Worm (Caenorhabditis elegans) whole organism, L3 larva: ENCODE data around the gene Y57E12B.11.

Experiments
- R02D3.7 ChIP-seq: fragments of 150-350 bp; optimal IDR thresholded peaks from 2 replicates; lab custom pipeline; 2014; ENCODE audit warnings: missing biosample characterization, missing genetic modification characterization
- aly-2 ChIP-seq: fragments of 150-350 bp; optimal IDR thresholded peaks from 2 replicates; lab custom pipeline; 2014; ENCODE audit warnings: missing biosample characterization, missing genetic modification characterization
- ceh-16 ChIP-seq: sonication (generic microtip); optimal IDR thresholded peaks from 2 replicates; lab custom pipeline; 2017; ENCODE audit warnings: missing biosample characterization, missing genetic modification characterization
- ceh-28 ChIP-seq: fragments of 150-350 bp; optimal IDR thresholded peaks from 2 replicates; lab custom pipeline; 2014; ENCODE audit warnings: missing biosample characterization, missing genetic modification reagents, missing genetic modification characterization
- ceh-82 ChIP-seq: fragments of 150-350 bp; optimal IDR thresholded peaks from 2 replicates; lab custom pipeline; 2014; ENCODE audit warnings: missing biosample characterization, missing genetic modification characterization
- ceh-9 ChIP-seq: sonication (generic microtip); optimal IDR thresholded peaks from 2 replicates; lab custom pipeline; 2018; ENCODE audit warnings: missing biosample characterization, missing genetic modification characterization
- daf-12 ChIP-seq: fragments of 150-350 bp; optimal IDR thresholded peaks from 2 replicates; lab custom pipeline; 2014; ENCODE audit warnings: missing biosample characterization, missing genetic modification reagents, missing genetic modification characterization
- egl-27 ChIP-seq: sonication (generic microtip); optimal IDR thresholded peaks from 4 replicates; lab custom pipeline; 2017; ENCODE audit warnings: missing biosample characterization, missing genetic modification reagents, missing genetic modification characterization
- egl-5 ChIP-seq: fragments of 150-350 bp; optimal IDR thresholded peaks from 2 replicates; lab custom pipeline; 2017; ENCODE audit warnings: missing biosample characterization, missing genetic modification reagents, missing genetic modification characterization, inconsistent platforms
- elt-1 ChIP-seq: fragments of 150-350 bp; optimal IDR thresholded peaks from 2 replicates; lab custom pipeline; 2014; ENCODE audit warnings: missing biosample characterization, missing genetic modification characterization
- elt-2 ChIP-seq: sonication (generic microtip); optimal IDR thresholded peaks from 2 replicates; lab custom pipeline; 2016; ENCODE audit warnings: missing genetic modification reagents, mild to moderate bottlenecking, missing genetic modification characterization, missing compliant biosample characterization
- elt-3 ChIP-seq, 3 experiments: fragments of 150-350 bp in 1 of 3; sonication (generic microtip) in 2 of 3; optimal IDR thresholded peaks; 2 replicates in 2 of 3; 4 replicates in 1 of 3; lab custom pipeline; 2014 to 2017; ENCODE audit warnings: missing biosample characterization in 3 of 3, missing genetic modification characterization in 3 of 3
- eor-1 ChIP-seq, 2 experiments: fragments of 150-350 bp; optimal IDR thresholded peaks; 2 replicates each; lab custom pipeline; 2014 to 2018; ENCODE audit warnings: missing biosample characterization in 2 of 2, missing genetic modification characterization in 2 of 2
- fkh-10 ChIP-seq: sonication (generic microtip); optimal IDR thresholded peaks from 2 replicates; lab custom pipeline; 2017; ENCODE audit warnings: missing biosample characterization, missing genetic modification reagents, missing genetic modification characterization
- fkh-2 ChIP-seq: fragments of 150-350 bp; optimal IDR thresholded peaks from 2 replicates; lab custom pipeline; 2014; ENCODE audit warnings: missing biosample characterization, missing genetic modification reagents, missing genetic modification characterization
- hmg-11 ChIP-seq: sonication (generic microtip); optimal IDR thresholded peaks from 2 replicates; lab custom pipeline; 2016; ENCODE audit warnings: missing genetic modification characterization, missing compliant biosample characterization
- jun-1 ChIP-seq: fragments of 150-350 bp; optimal IDR thresholded peaks from 2 replicates; lab custom pipeline; 2014; ENCODE audit warnings: missing biosample characterization, missing genetic modification reagents, missing genetic modification characterization
- lin-15B ChIP-seq: fragments of 150-350 bp; optimal IDR thresholded peaks from 2 replicates; lab custom pipeline; 2014; ENCODE audit warnings: missing biosample characterization, missing genetic modification characterization
- lin-39 ChIP-seq: fragments of 150-350 bp; optimal IDR thresholded peaks from 2 replicates; lab custom pipeline; 2018; ENCODE audit warnings: missing biosample characterization, missing genetic modification reagents, missing genetic modification characterization
- lsy-12 ChIP-seq: sonication (generic microtip); optimal IDR thresholded peaks from 2 replicates; lab custom pipeline; 2016; ENCODE audit warnings: mild to moderate bottlenecking, missing genetic modification characterization, missing compliant biosample characterization
- mml-1 ChIP-seq: fragments of 150-350 bp; sonication (generic microtip); optimal IDR thresholded peaks from 3 replicates; lab custom pipeline; 2014; ENCODE audit warnings: missing biosample characterization, missing genetic modification characterization
- nfya-1 ChIP-seq: sonication (generic microtip); optimal IDR thresholded peaks from 2 replicates; lab custom pipeline; 2017; ENCODE audit warnings: missing genetic modification characterization, mild to moderate bottlenecking, missing compliant biosample characterization, antibody characterized with exemption, moderate library complexity; ENCODE audit not compliant: insufficient read depth
- nhr-11 ChIP-seq: fragments of 150-350 bp; optimal IDR thresholded peaks from 2 replicates; lab custom pipeline; 2014; ENCODE audit warnings: missing biosample characterization, missing genetic modification characterization
- nhr-12 ChIP-seq: fragments of 150-350 bp; optimal IDR thresholded peaks from 2 replicates; lab custom pipeline; 2014; ENCODE audit warnings: missing biosample characterization, missing genetic modification characterization
- nhr-23 ChIP-seq: fragments of 150-350 bp; optimal IDR thresholded peaks from 2 replicates; lab custom pipeline; 2014; ENCODE audit warnings: missing biosample characterization, missing genetic modification reagents, missing genetic modification characterization
- nhr-237 ChIP-seq: fragments of 150-350 bp; optimal IDR thresholded peaks from 2 replicates; lab custom pipeline; 2014; ENCODE audit warnings: missing biosample characterization, missing genetic modification characterization
- nhr-25 ChIP-seq: sonication (generic microtip); optimal IDR thresholded peaks from 2 replicates; lab custom pipeline; 2017; ENCODE audit warnings: missing biosample characterization, missing genetic modification characterization
- nhr-28 ChIP-seq: fragments of 150-350 bp; optimal IDR thresholded peaks from 2 replicates; lab custom pipeline; 2014; ENCODE audit warnings: missing biosample characterization, missing genetic modification characterization
- nhr-43 ChIP-seq: sonication (generic microtip); optimal IDR thresholded peaks from 2 replicates; lab custom pipeline; 2016; ENCODE audit warnings: mild to moderate bottlenecking, missing genetic modification characterization, missing compliant biosample characterization; ENCODE audit not compliant: poor library complexity, severe bottlenecking
- nhr-67 ChIP-seq: fragments of 150-350 bp; optimal IDR thresholded peaks from 2 replicates; lab custom pipeline; 2014; ENCODE audit warnings: missing biosample characterization, missing genetic modification characterization
- nhr-76 ChIP-seq: fragments of 150-350 bp; sonication (generic microtip); optimal IDR thresholded peaks from 5 replicates; lab custom pipeline; 2014; ENCODE audit warnings: missing biosample characterization, missing genetic modification characterization
- nhr-77 ChIP-seq: fragments of 150-350 bp; optimal IDR thresholded peaks from 2 replicates; lab custom pipeline; 2014; ENCODE audit warnings: missing biosample characterization, missing genetic modification characterization
- pha-4 ChIP-seq: fragments of 150-350 bp; optimal IDR thresholded peaks from 2 replicates; lab custom pipeline; 2014; ENCODE audit warnings: missing biosample characterization, missing genetic modification reagents, missing genetic modification characterization
- pqm-1 ChIP-seq: fragments of 150-350 bp; optimal IDR thresholded peaks from 2 replicates; lab custom pipeline; 2017; ENCODE audit warnings: missing biosample characterization, missing genetic modification characterization, inconsistent platforms
- sea-2 ChIP-seq: fragments of 150-350 bp; sonication (generic microtip); optimal IDR thresholded peaks from 4 replicates; lab custom pipeline; 2014; ENCODE audit warnings: missing biosample characterization, missing genetic modification reagents, missing genetic modification characterization
- skn-1 ChIP-seq: fragments of 150-350 bp; optimal IDR thresholded peaks from 2 replicates; lab custom pipeline; 2014; ENCODE audit warnings: missing biosample characterization, missing genetic modification characterization
- snpc-4 ChIP-seq: fragments of 150-350 bp; optimal IDR thresholded peaks from 2 replicates; lab custom pipeline; 2014; ENCODE audit warnings: missing biosample characterization, missing genetic modification characterization
- tbx-2 ChIP-seq: sonication (generic microtip); optimal IDR thresholded peaks from 2 replicates; lab custom pipeline; 2016; ENCODE audit warnings: mild to moderate bottlenecking, missing genetic modification characterization, missing compliant biosample characterization
- unc-39 ChIP-seq: sonication (generic microtip); optimal IDR thresholded peaks from 4 replicates; lab custom pipeline; 2017; ENCODE audit warnings: missing biosample characterization, missing genetic modification characterization
- unc-62 ChIP-seq: fragments of 150-350 bp; sonication (generic microtip); optimal IDR thresholded peaks from 4 replicates; lab custom pipeline; 2014; ENCODE audit warnings: missing biosample characterization, missing genetic modification reagents, missing genetic modification characterization
- ztf-11 ChIP-seq: fragments of 150-350 bp; optimal IDR thresholded peaks from 2 replicates; lab custom pipeline; 2014; ENCODE audit warnings: missing biosample characterization, missing genetic modification characterization
- ztf-4 ChIP-seq: fragments of 150-350 bp; optimal IDR thresholded peaks from 2 replicates; lab custom pipeline; 2014; ENCODE audit warnings: missing biosample characterization, missing genetic modification characterization

The Y57E12B.11 gene

ce11 chrV:6949770-6950169 lies at the start of gene Y57E12B.11:
TSS of gene Y57E12B.11 (minus strand) at chrV:6949870.
- TF ChIP-seq skn-1: no peak
- no peak for TF ChIP-seq eor-1 (tag; optimal IDR thresholded peaks at IDR 0.05; lab: Kevin White, UChicago)
- no peak for TF ChIP-seq nfya-1 (tag; lab: Kevin White, UChicago)
- TF ChIP-seq lsy-12: no peak
- TF ChIP-seq jun-1 (tag; lab: Kevin White, UChicago): no peak
- no peak for TF ChIP-seq R02D3.7
- TF ChIP-seq daf-12 (tag; lab: Kevin White, UChicago): no peak
- TF ChIP-seq nhr-23 (tag; lab: Kevin White, UChicago): no peak
- no peak for TF ChIP-seq ceh-82 (tag; lab: Kevin White, UChicago)
- TF ChIP-seq lin-39 (tag; lab: Kevin White, UChicago): no peak
- no peak for TF ChIP-seq unc-39 (tag; lab: Kevin White, UChicago)
- TF ChIP-seq ztf-11 (tag; lab: Kevin White, UChicago): no peak
- no peak for TF ChIP-seq nhr-237 (tag; lab: Kevin White, UChicago)

- TF ChIP-seq ceh-9 (tag; lab: Kevin White, UChicago) (no peak), fkh-2 (tag; lab: Kevin White, UChicago) (no peak), ceh-16 (no peak), pqm-1 (peak; percentile 56), R02D3.7 (no peak), ceh-82 (tag; lab: Kevin White, UChicago) (no peak), elt-2 (tag; lab: Kevin White, UChicago) (peak; percentile 66), nfya-1 (tag; lab: Kevin White, UChicago) (peak; percentile 14), nhr-25 (peak; percentile 16), nhr-43 (tag; lab: Kevin White, UChicago) (peak; percentile 5), nhr-76 (peak; percentile 57), pha-4 (tag; lab: Kevin White, UChicago) (peak; percentile 84)
Observed at ce11 chrV:6998303-6998884, 48.7 kb upstream of the Y57E12B.11 start, which contains the start of gene nhr-42. TSS of gene nhr-42 (plus strand) at chrV:6998819.

- TF ChIP-seq ceh-28 (tag; lab: Kevin White, UChicago) (no peak), pqm-1 (peak; percentile 33), ztf-11 (tag; lab: Kevin White, UChicago) (no peak), fkh-10 (no peak), elt-3 (tag; optimal IDR thresholded peaks at IDR 0.05; lab: Kevin White, UChicago) (no peak), elt-2 (tag; lab: Kevin White, UChicago) (peak; percentile 70)
- TF ChIP-seq, all 47 proteins: peak for 2
Observed at ce11 chrV:6997041-6997552, 47.4 kb upstream of the Y57E12B.11 start, which contains the start of gene nhr-107. TSS of gene nhr-107 (minus strand) at chrV:6997091.

ce11 chrV:6993999-6994398 lies 44.3 kb upstream of the Y57E12B.11 start:
- no peak for TF ChIP-seq egl-5
- TF ChIP-seq nhr-67 (tag; lab: Kevin White, UChicago): no peak
- TF ChIP-seq R02D3.7: no peak
- no peak for TF ChIP-seq eor-1 (tag; optimal IDR thresholded peaks at IDR 0.05; lab: Kevin White, UChicago)
- no peak for TF ChIP-seq skn-1
- no peak for TF ChIP-seq nhr-77 (tag; lab: Kevin White, UChicago)
- no peak for TF ChIP-seq ztf-11 (tag; lab: Kevin White, UChicago)
- TF ChIP-seq ceh-16: no peak
- TF ChIP-seq nhr-43 (tag; lab: Kevin White, UChicago): peak; percentile 75
- TF ChIP-seq pqm-1: peak; percentile 89
- TF ChIP-seq nhr-28 (tag; lab: Kevin White, UChicago): no peak
- TF ChIP-seq ceh-28 (tag; lab: Kevin White, UChicago): no peak
- TF ChIP-seq fkh-10: no peak
- TF ChIP-seq mml-1: no peak
- no peak for TF ChIP-seq nhr-11 (tag; lab: Kevin White, UChicago)
- TF ChIP-seq nhr-23 (tag; lab: Kevin White, UChicago): peak; percentile 43
- no peak for TF ChIP-seq tbx-2 (tag; lab: Kevin White, UChicago)
- no peak for TF ChIP-seq ceh-82 (tag; lab: Kevin White, UChicago)
- peak; percentile 82 for TF ChIP-seq nhr-76
- no peak for TF ChIP-seq snpc-4 (tag; lab: Kevin White, UChicago)
- TF ChIP-seq unc-39 (tag; lab: Kevin White, UChicago): no peak
- TF ChIP-seq aly-2 (tag; lab: Kevin White, UChicago): no peak
- TF ChIP-seq pha-4 (tag; lab: Kevin White, UChicago): peak; percentile 37
- TF ChIP-seq nhr-25: peak; percentile 74
- TF ChIP-seq hmg-11: no peak
- no peak for TF ChIP-seq sea-2 (GFP tag; lab: Kevin White, UChicago)
- no peak for TF ChIP-seq lsy-12
- TF ChIP-seq ceh-9 (tag; lab: Kevin White, UChicago): no peak
- no peak for TF ChIP-seq lin-15B (tag; lab: Kevin White, UChicago)
- TF ChIP-seq unc-62 (GFP tag; lab: Kevin White, UChicago): no peak
- no peak for TF ChIP-seq ztf-4 (tag; lab: Kevin White, UChicago)
- TF ChIP-seq elt-1 (tag; lab: Kevin White, UChicago): no peak
- TF ChIP-seq jun-1 (tag; lab: Kevin White, UChicago): peak; percentile 59
- TF ChIP-seq elt-2 (tag; lab: Kevin White, UChicago): peak; percentile 78
- no peak for TF ChIP-seq nhr-12 (tag; lab: Kevin White, UChicago)
- no peak for TF ChIP-seq fkh-2 (tag; lab: Kevin White, UChicago)
- TF ChIP-seq egl-27: peak; percentile 86
